Fruit fly (Drosophila melanogaster) whole organism, prepupa: Measurements from ENCODE around the gene CG43373.
A peak's percentile ranks its signal among the peaks of the same experiment; 100 is the strongest.

Source experiments
- CG10669 ChIP-seq: fragments of 200-800 bp; sonication (Bioruptor generic); optimal IDR thresholded peaks from 3 replicates; lab custom pipeline; 2018; ENCODE audit warnings: missing biosample characterization, mild to moderate bottlenecking, missing genetic modification characterization, moderate library complexity
- CG1621 ChIP-seq: fragments of 200-800 bp; sonication (Bioruptor generic); optimal IDR thresholded peaks from 3 replicates; lab custom pipeline; 2018; ENCODE audit warnings: missing biosample characterization, mild to moderate bottlenecking, missing genetic modification characterization
- CG3032 ChIP-seq: fragments of 200-800 bp; optimal IDR thresholded peaks from 2 replicates; lab custom pipeline; 2019; ENCODE audit warnings: missing biosample characterization, mild to moderate bottlenecking, missing genetic modification characterization, moderate library complexity
- CG8632 ChIP-seq: fragments of 200-800 bp; sonication (Bioruptor generic); optimal IDR thresholded peaks from 3 replicates; lab custom pipeline; 2016; ENCODE audit warnings: missing biosample characterization, missing genetic modification characterization
- Lpt ChIP-seq: fragments of 200-800 bp; sonication (Bioruptor generic); optimal IDR thresholded peaks from 3 replicates; lab custom pipeline; 2016; ENCODE audit warnings: missing biosample characterization, missing genetic modification characterization
- dsx ChIP-seq: fragments of 200-800 bp; optimal IDR thresholded peaks from 3 replicates; lab custom pipeline; 2019; ENCODE audit warnings: missing biosample characterization, mild to moderate bottlenecking, missing genetic modification characterization, moderate library complexity; ENCODE audit not compliant: poor library complexity, severe bottlenecking

DNA sequence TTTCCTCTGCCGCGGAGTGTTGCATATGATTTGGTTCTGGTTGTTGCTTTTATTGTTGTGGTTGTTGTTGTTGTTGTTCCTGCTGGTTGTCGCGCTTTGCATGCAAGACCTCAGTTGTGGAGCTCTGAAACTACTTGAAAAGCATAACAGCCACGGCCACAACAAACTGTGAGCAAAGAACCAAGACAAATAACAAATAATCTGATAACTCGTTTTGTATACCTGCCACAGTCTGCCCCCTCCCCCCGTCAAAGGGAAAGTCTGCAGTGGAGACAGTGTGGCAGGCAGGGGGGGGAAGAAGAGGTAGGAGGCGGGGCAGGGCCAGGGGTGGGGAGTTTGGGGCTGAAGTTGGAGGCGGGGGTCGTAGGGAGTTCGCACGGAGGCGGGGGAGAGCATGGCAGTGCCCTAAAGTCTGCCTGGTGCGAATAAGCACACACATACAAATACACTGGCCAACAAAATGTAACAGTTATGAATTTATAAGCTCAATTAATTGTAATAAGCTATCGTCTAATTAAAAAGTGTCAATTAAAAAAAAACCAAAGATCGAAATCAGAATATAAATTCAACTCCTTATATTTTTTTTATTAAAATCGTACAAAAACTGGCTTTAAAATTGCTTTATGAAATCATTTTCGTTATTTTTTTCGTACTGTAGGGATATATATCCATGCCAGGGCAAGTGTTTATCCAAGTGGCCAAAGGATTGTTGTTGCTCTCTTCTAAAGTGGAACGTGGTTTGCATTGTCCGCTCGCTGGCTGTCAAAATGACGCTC, 54.5 kb downstream of the CG43373 start:
- TF ChIP-seq dsx (GFP tag; lab: Kevin White, UChicago), result peak; percentile 53
- peak; percentile 84 for TF ChIP-seq CG8632 (GFP tag; lab: Kevin White, UChicago)
- peak; percentile 72 for TF ChIP-seq CG10669 (GFP tag; lab: Kevin White, UChicago)
- peak; percentile 74 for TF ChIP-seq CG3032 (tag; lab: Kevin White, UChicago)
- peak; percentile 61 for TF ChIP-seq CG1621
- TF ChIP-seq Lpt (GFP tag; lab: Kevin White, UChicago), result peak; percentile 1
